Worm (Caenorhabditis elegans): Measurements from ENCODE around the gene hpo-34.

Gene hpo-34

DNA sequence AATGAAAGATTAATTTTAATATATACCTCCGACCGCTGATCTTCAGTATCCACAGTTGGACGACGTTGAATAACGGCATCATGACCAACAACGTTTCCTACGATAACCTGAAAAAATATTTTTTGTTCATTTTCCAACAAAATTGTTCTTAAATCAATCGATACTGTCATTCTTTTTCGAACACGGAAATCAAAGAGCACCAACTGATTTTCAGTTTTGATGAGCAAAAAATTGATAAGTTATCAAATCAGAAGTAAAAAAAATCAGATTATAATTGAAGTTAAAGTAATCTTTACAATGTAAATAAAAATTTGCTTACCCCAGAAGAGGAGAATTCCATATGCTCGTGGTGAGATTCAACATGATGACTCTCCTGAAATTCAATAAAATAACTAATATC is 451 bp downstream of the hpo-34 start:
- TF ChIP-seq swsn-7 (tag; optimal IDR thresholded peaks at IDR 0.05), result no peak
- no peak for TF ChIP-seq rnt-1 (tag; optimal IDR thresholded peaks at IDR 0.05)
- TF ChIP-seq hpl-2 (GFP tag; optimal IDR thresholded peaks at IDR 0.05), result no peak
- no peak for TF ChIP-seq nhr-76 (tag; optimal IDR thresholded peaks at IDR 0.05)
- TF ChIP-seq F16B12.6 (tag; optimal IDR thresholded peaks at IDR 0.05), result no peak
- no peak for TF ChIP-seq mep-1 (tag; optimal IDR thresholded peaks at IDR 0.05)
- no peak for TF ChIP-seq lir-3 (tag; optimal IDR thresholded peaks at IDR 0.05; ENCODE audit: poor library complexity)
- no peak for TF ChIP-seq snpc-4 (tag; optimal IDR thresholded peaks at IDR 0.05)
- TF ChIP-seq fkh-10 (GFP tag; optimal IDR thresholded peaks at IDR 0.05), result no peak
- no peak for TF ChIP-seq pqm-1 (tag; optimal IDR thresholded peaks at IDR 0.05)
- TF ChIP-seq ceh-82 (tag; optimal IDR thresholded peaks at IDR 0.05), result no peak
- TF ChIP-seq lin-14 (GFP tag; optimal IDR thresholded peaks at IDR 0.05), result no peak
- TF ChIP-seq mab-9 (GFP tag; IDR thresholded peaks at IDR 0.05), result no peak
- no peak for TF ChIP-seq fos-1 (tag; optimal IDR thresholded peaks at IDR 0.05)
- no peak for TF ChIP-seq dsc-1 (tag; optimal IDR thresholded peaks at IDR 0.05)
- TF ChIP-seq isw-1 (GFP tag; IDR thresholded peaks at IDR 0.05), result no peak
- no peak for TF ChIP-seq pax-3 (tag; optimal IDR thresholded peaks at IDR 0.05)
- TF ChIP-seq unc-98 (GFP tag; IDR thresholded peaks at IDR 0.05), result no peak
- TF ChIP-seq mdl-1 (tag; optimal IDR thresholded peaks at IDR 0.05), result no peak

DNA sequence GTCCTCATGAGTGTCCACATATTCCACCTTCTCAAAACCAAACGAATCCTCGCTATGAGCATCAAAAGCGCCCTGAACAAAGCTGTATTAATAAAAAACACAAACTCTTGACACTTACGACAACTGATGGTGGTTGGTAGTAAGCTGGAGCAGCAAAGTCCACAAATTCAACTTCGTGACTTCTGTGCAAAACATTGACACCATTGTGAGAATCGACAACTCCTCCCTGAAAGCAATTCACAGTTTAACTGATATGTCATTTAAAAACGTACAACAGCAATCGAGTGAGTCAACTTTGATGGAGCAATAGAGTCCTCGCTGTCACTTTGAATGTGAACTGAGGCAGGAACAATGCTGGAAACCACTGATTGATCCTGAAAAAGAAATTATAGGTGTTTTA is 1.4 kb downstream of the hpo-34 start:
- no peak for TF ChIP-seq C34B4.2 (tag; optimal IDR thresholded peaks at IDR 0.05)
- no peak for TF ChIP-seq ceh-90 (tag; optimal IDR thresholded peaks at IDR 0.05)
- TF ChIP-seq elt-2 (tag; optimal IDR thresholded peaks at IDR 0.05), result no peak
- no peak for TF ChIP-seq nhr-84 (tag; optimal IDR thresholded peaks at IDR 0.05)
- no peak for TF ChIP-seq rnt-1 (tag; optimal IDR thresholded peaks at IDR 0.05)
- no peak for TF ChIP-seq zag-1 (tag; optimal IDR thresholded peaks at IDR 0.05)
- TF ChIP-seq snpc-4 (tag; optimal IDR thresholded peaks at IDR 0.05), result no peak
- TF ChIP-seq aly-2 (tag; optimal IDR thresholded peaks at IDR 0.05), result no peak

DNA sequence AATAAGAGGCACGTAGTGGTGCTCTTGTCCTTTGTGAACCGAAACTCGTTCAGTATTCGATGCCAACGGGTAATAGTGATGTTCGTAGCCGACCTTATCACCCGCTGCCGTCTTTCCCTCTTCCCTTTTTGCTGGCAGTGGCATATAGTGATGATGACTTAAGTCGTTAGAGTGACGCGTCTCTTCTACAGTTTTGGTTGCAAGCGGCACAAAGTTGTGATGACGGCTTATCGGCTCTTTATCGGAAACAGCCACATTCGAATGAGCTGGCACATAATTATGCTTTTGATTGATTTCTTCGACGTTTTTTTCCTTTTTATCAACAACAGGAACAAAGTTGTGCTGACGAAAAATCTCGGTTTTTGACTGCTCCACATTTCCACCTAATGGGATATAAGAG is 3.5 kb downstream of the hpo-34 start:
- peak; percentile 26 for TF ChIP-seq lin-14 (GFP tag; optimal IDR thresholded peaks at IDR 0.05)
- TF ChIP-seq nhr-90 (tag; optimal IDR thresholded peaks at IDR 0.05; ENCODE audit: poor library complexity), result peak; percentile 11
- peak; percentile 94 for TF ChIP-seq elt-2 (tag; optimal IDR thresholded peaks at IDR 0.05)
- peak; percentile 27 for TF ChIP-seq jun-1 (tag; optimal IDR thresholded peaks at IDR 0.05)
- TF ChIP-seq pqm-1 (tag; optimal IDR thresholded peaks at IDR 0.05), result peak; percentile 36
- no peak for TF ChIP-seq ces-1 (GFP tag; optimal IDR thresholded peaks at IDR 0.05)
- TF ChIP-seq mdl-1 (tag; optimal IDR thresholded peaks at IDR 0.05), result peak in 1 of 2 experiments; percentile 0
- TF ChIP-seq lin-35 (GFP tag; optimal IDR thresholded peaks at IDR 0.05), result peak in 1 of 2 experiments; percentile 26
- TF ChIP-seq nhr-77 (tag; optimal IDR thresholded peaks at IDR 0.05), result no peak

DNA sequence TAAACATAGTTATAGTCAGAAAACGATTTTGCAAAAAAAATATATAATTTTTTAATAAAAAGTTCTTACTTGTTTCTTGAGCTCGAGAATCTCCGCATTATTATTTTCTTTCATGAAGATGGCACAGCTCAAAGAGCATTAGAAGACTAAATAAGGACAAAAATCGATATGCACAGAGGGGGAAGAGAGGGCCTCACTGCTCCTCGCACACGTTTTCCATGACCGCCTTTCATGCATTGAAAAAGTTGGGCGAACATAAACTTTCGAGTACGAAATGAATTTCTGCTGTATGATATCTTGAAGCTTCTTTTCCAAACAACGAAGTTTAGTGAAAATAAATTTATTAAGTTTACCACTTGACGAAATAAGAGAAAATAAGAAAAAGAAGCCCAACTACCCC is 7.6 kb downstream of the hpo-34 start, which contains the start of gene ccdc-149:
TSS of gene ccdc-149 (minus strand) at position 221 of the 400 bp plus-strand sequence.
- TF ChIP-seq C04F5.9 (tag; optimal IDR thresholded peaks at IDR 0.05), result no peak
- TF ChIP-seq fkh-10 (GFP tag; optimal IDR thresholded peaks at IDR 0.05), result no peak
- no peak for TF ChIP-seq blmp-1 (tag; optimal IDR thresholded peaks at IDR 0.05)
- no peak for TF ChIP-seq nhr-77 (tag; optimal IDR thresholded peaks at IDR 0.05)

DNA sequence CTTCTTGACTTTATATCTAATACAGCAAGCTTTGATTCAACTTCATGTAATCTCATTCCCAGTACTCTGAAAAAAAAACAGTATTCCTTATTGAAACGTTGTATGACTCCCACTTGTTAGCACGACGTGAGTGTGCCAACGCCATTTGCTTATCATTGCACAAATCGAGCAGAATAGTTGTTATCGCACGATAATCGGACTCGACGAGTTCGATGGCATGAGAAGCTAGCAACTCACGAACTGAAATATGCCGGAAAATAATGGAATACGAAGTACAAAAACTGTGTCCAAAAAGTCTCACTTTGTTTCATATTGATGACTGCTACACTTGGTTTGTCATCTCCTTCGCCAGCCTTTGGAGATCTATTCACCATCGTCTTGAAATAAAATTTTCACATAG is 9.3 kb downstream of the hpo-34 start:
- TF ChIP-seq nhr-90 (tag; optimal IDR thresholded peaks at IDR 0.05; ENCODE audit: poor library complexity) (no peak), zip-4 (GFP tag; optimal IDR thresholded peaks at IDR 0.05) (no peak), lin-35 (GFP tag; optimal IDR thresholded peaks at IDR 0.05) (peak in 1 of 2 experiments; percentile 19), elt-2 (tag; optimal IDR thresholded peaks at IDR 0.05) (peak; percentile 80), skn-1 (tag; optimal IDR thresholded peaks at IDR 0.05) (no peak), C16A3.4 (tag; optimal IDR thresholded peaks at IDR 0.05) (no peak), unc-86 (tag; optimal IDR thresholded peaks at IDR 0.05) (no peak), sptf-1 (tag; optimal IDR thresholded peaks at IDR 0.05) (no peak), fkh-8 (tag; optimal IDR thresholded peaks at IDR 0.05) (no peak), elt-3 (tag; optimal IDR thresholded peaks at IDR 0.05) (no peak), hlh-17 (GFP tag; optimal IDR thresholded peaks at IDR 0.05; ENCODE audit: borderline replicate concordance) (no peak), zag-1 (tag; optimal IDR thresholded peaks at IDR 0.05) (no peak), jun-1 (tag; optimal IDR thresholded peaks at IDR 0.05) (no peak), swsn-7 (tag; optimal IDR thresholded peaks at IDR 0.05) (no peak), unc-62 (GFP tag; optimal IDR thresholded peaks at IDR 0.05) (no peak), snpc-4 (tag; optimal IDR thresholded peaks at IDR 0.05) (no peak), sox-4 (tag; optimal IDR thresholded peaks at IDR 0.05) (no peak), pqm-1 (tag; optimal IDR thresholded peaks at IDR 0.05) (peak; percentile 17), nhr-237 (tag; optimal IDR thresholded peaks at IDR 0.05) (no peak), nhr-11 (tag; optimal IDR thresholded peaks at IDR 0.05) (no peak), mep-1 (tag; optimal IDR thresholded peaks at IDR 0.05) (no peak), C34B4.2 (tag; optimal IDR thresholded peaks at IDR 0.05) (no peak), hlh-4 (tag; optimal IDR thresholded peaks at IDR 0.05) (no peak)

All from whole organism, L1 larva.